Fruit fly (Drosophila melanogaster) whole organism, embryonic: ENCODE measurements around the gene CG12194.

Source experiments
- CG11456 ChIP-seq: fragments of 200-800 bp; sonication (Bioruptor generic); IDR thresholded peaks from 3 replicates; pipeline ENCODE4 v1.3.6; 2022; ENCODE audit warnings: missing biosample characterization, missing genetic modification characterization
- CG11723 ChIP-seq: fragments of 200-800 bp; sonication (Bioruptor generic); optimal IDR thresholded peaks from 2 replicates; lab custom pipeline; 2017; ENCODE audit warnings: missing biosample characterization, mild to moderate bottlenecking, missing genetic modification characterization
- CG12071 ChIP-seq: fragments of 200-800 bp; sonication (Bioruptor generic); optimal IDR thresholded peaks from 3 replicates; lab custom pipeline; 2018; ENCODE audit warnings: missing biosample characterization, mild to moderate bottlenecking, missing genetic modification characterization
- CG12219 ChIP-seq: fragments of 200-800 bp; sonication (Bioruptor generic); optimal IDR thresholded peaks from 3 replicates; lab custom pipeline; 2018; ENCODE audit warnings: missing biosample characterization, mild to moderate bottlenecking, missing genetic modification characterization
- CG14710 ChIP-seq: fragments of 200-800 bp; sonication (Bioruptor generic); optimal IDR thresholded peaks from 3 replicates; lab custom pipeline; 2019; ENCODE audit warnings: missing biosample characterization, mild to moderate bottlenecking, missing genetic modification characterization, moderate library complexity
- CG16815 ChIP-seq: fragments of 200-800 bp; sonication (Bioruptor generic); optimal IDR thresholded peaks from 3 replicates; lab custom pipeline; 2017; ENCODE audit warnings: missing biosample characterization, mild to moderate bottlenecking, missing genetic modification characterization
- CG17328 ChIP-seq: fragments of 200-800 bp; sonication (Bioruptor generic); IDR thresholded peaks from 2 replicates; pipeline ENCODE4 v1.3.6; 2022; ENCODE audit warnings: missing biosample characterization, missing genetic modification characterization
- CG18619 ChIP-seq: fragments of 200-800 bp; sonication (Bioruptor generic); optimal IDR thresholded peaks from 3 replicates; lab custom pipeline; 2017; ENCODE audit warnings: missing biosample characterization, mild to moderate bottlenecking, missing genetic modification characterization
- CG2202 ChIP-seq: fragments of 200-800 bp; sonication (Bioruptor generic); optimal IDR thresholded peaks from 2 replicates; lab custom pipeline; 2018; ENCODE audit warnings: missing biosample characterization, mild to moderate bottlenecking, missing genetic modification characterization
- CG2712 ChIP-seq: fragments of 200-800 bp; optimal IDR thresholded peaks from 3 replicates; lab custom pipeline; 2019; ENCODE audit warnings: missing biosample characterization, mild to moderate bottlenecking, missing genetic modification characterization, moderate library complexity
- CG30431 ChIP-seq: fragments of 200-800 bp; sonication (Bioruptor generic); optimal IDR thresholded peaks from 2 replicates; lab custom pipeline; 2017; ENCODE audit warnings: missing biosample characterization, missing genetic modification characterization
- CG3847 ChIP-seq: fragments of 200-800 bp; sonication (Bioruptor generic); IDR thresholded peaks from 2 replicates; pipeline ENCODE4 v1.3.6; 2022; ENCODE audit warnings: missing biosample characterization, missing genetic modification characterization
- CG3995 ChIP-seq: fragments of 200-800 bp; sonication (Bioruptor generic); optimal IDR thresholded peaks from 3 replicates; lab custom pipeline; 2016; ENCODE audit warnings: missing biosample characterization, missing genetic modification characterization
- CG4424 ChIP-seq: fragments of 200-800 bp; sonication (Bioruptor generic); optimal IDR thresholded peaks from 3 replicates; lab custom pipeline; 2016; ENCODE audit warnings: missing biosample characterization, missing genetic modification characterization
- CG7372 ChIP-seq: fragments of 200-800 bp; sonication (Bioruptor generic); IDR thresholded peaks from 2 replicates; pipeline ENCODE4 v1.3.6; 2022; ENCODE audit warnings: missing biosample characterization, missing genetic modification characterization
- CG7839 ChIP-seq: fragments of 200-800 bp; sonication (Bioruptor generic); optimal IDR thresholded peaks from 3 replicates; lab custom pipeline; 2018; ENCODE audit warnings: missing biosample characterization, mild to moderate bottlenecking, missing genetic modification characterization, moderate library complexity
- CG8924 ChIP-seq: fragments of 200-800 bp; optimal IDR thresholded peaks from 3 replicates; lab custom pipeline; 2019; ENCODE audit warnings: missing biosample characterization, mild to moderate bottlenecking, missing genetic modification characterization, moderate library complexity
- CG9727 ChIP-seq: fragments of 200-800 bp; sonication (Bioruptor generic); optimal IDR thresholded peaks from 3 replicates; lab custom pipeline; 2017; ENCODE audit warnings: missing biosample characterization, mild to moderate bottlenecking, missing genetic modification characterization
- Eip74EF ChIP-seq, 2 experiments: fragments of 200-800 bp in 1 of 2; fragments of >200 bp in 1 of 2; sonication (Bioruptor generic) in 1 of 2; optimal IDR thresholded peaks; 2 replicates each; lab custom pipeline; 2017 to 2019; ENCODE audit warnings: missing biosample characterization in 2 of 2, missing genetic modification characterization in 2 of 2, mild to moderate bottlenecking in 1 of 2, moderate library complexity in 1 of 2
- HHEX ChIP-seq: fragments of 200-800 bp; sonication (Bioruptor generic); optimal IDR thresholded peaks from 3 replicates; lab custom pipeline; 2017; ENCODE audit warnings: missing biosample characterization, mild to moderate bottlenecking, missing genetic modification characterization, missing genetic modification reagents
- Hmx ChIP-seq: fragments of 200-800 bp; sonication (Bioruptor generic); optimal IDR thresholded peaks from 2 replicates; lab custom pipeline; 2016; ENCODE audit warnings: missing biosample characterization, missing genetic modification characterization
- Hsf ChIP-seq: fragments of 200-800 bp; sonication (Bioruptor generic); optimal IDR thresholded peaks from 3 replicates; lab custom pipeline; 2016; ENCODE audit warnings: missing biosample characterization, missing genetic modification characterization
- MBD-R2 ChIP-seq: fragments of 200-800 bp; sonication (Bioruptor generic); IDR thresholded peaks from 2 replicates; pipeline ENCODE4 v1.3.6; 2022; ENCODE audit warnings: missing biosample characterization, missing genetic modification characterization
- Mrtf ChIP-seq: fragments of 200-800 bp; sonication (Bioruptor generic); IDR thresholded peaks from 3 replicates; pipeline ENCODE4 v1.3.6; 2022; ENCODE audit warnings: missing biosample characterization, missing genetic modification characterization
- NC2α ChIP-seq: fragments of 200-800 bp; sonication (Bioruptor generic); optimal IDR thresholded peaks from 2 replicates; lab custom pipeline; 2016; ENCODE audit warnings: missing biosample characterization, missing genetic modification characterization
- NFAT ChIP-seq: fragments of 200-800 bp; sonication (Bioruptor generic); IDR thresholded peaks from 2 replicates; pipeline ENCODE4 v1.3.6; 2022; ENCODE audit warnings: missing biosample characterization, missing genetic modification characterization
- Nf-YA ChIP-seq: fragments of 200-800 bp; sonication (Bioruptor generic); IDR thresholded peaks from 2 replicates; pipeline ENCODE4 v1.3.6; 2022; ENCODE audit warnings: missing biosample characterization, missing genetic modification characterization
- Side ChIP-seq: fragments of 200-800 bp; sonication (Bioruptor generic); optimal IDR thresholded peaks from 2 replicates; lab custom pipeline; 2016; ENCODE audit warnings: missing biosample characterization, missing genetic modification characterization
- Tbp ChIP-seq: fragments of >200 bp; optimal IDR thresholded peaks from 2 replicates; lab custom pipeline; 2018; ENCODE audit warnings: missing biosample characterization, missing genetic modification characterization
- ac ChIP-seq: fragments of 200-800 bp; sonication (Bioruptor generic); optimal IDR thresholded peaks from 3 replicates; lab custom pipeline; 2017; ENCODE audit warnings: missing biosample characterization, mild to moderate bottlenecking, missing genetic modification characterization
- bsh ChIP-seq, 2 experiments: fragments of 200-800 bp; sonication (Bioruptor generic); optimal IDR thresholded peaks; 2 replicates each; lab custom pipeline; 2017 to 2018; ENCODE audit warnings: mild to moderate bottlenecking in 2 of 2, missing biosample characterization in 2 of 2, missing genetic modification characterization in 2 of 2, moderate library complexity in 1 of 2
- cas ChIP-seq: fragments of 200-800 bp; sonication (Bioruptor generic); IDR thresholded peaks from 2 replicates; pipeline ENCODE4 v1.3.6; 2022; ENCODE audit warnings: missing biosample characterization, missing genetic modification characterization
- dmrt11E ChIP-seq: fragments of 200-800 bp; sonication (Bioruptor generic); optimal IDR thresholded peaks from 3 replicates; lab custom pipeline; 2018; ENCODE audit warnings: missing biosample characterization, mild to moderate bottlenecking, missing genetic modification characterization, moderate library complexity
- fu2 ChIP-seq: fragments of 200-800 bp; sonication (Bioruptor generic); optimal IDR thresholded peaks from 2 replicates; lab custom pipeline; 2016; ENCODE audit warnings: missing biosample characterization, missing genetic modification characterization
- knrl ChIP-seq: fragments of 200-800 bp; sonication (Bioruptor generic); IDR thresholded peaks from 3 replicates; pipeline ENCODE4 v1.3.6; 2022; ENCODE audit warnings: missing biosample characterization, missing genetic modification characterization; ENCODE audit not compliant: partially characterized antibody
- lbe ChIP-seq: fragments of 200-800 bp; sonication (Bioruptor generic); optimal IDR thresholded peaks from 2 replicates; lab custom pipeline; 2016; ENCODE audit warnings: missing biosample characterization, mild to moderate bottlenecking, missing genetic modification characterization
- mam ChIP-seq: fragments of 200-800 bp; sonication (Bioruptor generic); optimal IDR thresholded peaks from 3 replicates; lab custom pipeline; 2016; ENCODE audit warnings: missing biosample characterization, missing genetic modification characterization
- otp ChIP-seq: fragments of 200-800 bp; sonication (Bioruptor generic); IDR thresholded peaks from 3 replicates; pipeline ENCODE4, ENCODE4 v1.3.6; 2022; ENCODE audit warnings: missing biosample characterization, missing genetic modification characterization
- pan ChIP-seq, 4 experiments: fragments of >200 bp in 3 of 4; fragments of 200-800 bp in 1 of 4; sonication (Bioruptor generic) in 1 of 4; optimal IDR thresholded peaks in 3 of 4; IDR thresholded peaks in 1 of 4; 2 replicates each; pipeline versions ENCODE4 v1.3.6 to Lab custom; 2017 to 2022; ENCODE audit warnings: missing biosample characterization in 2 of 4, missing genetic modification characterization in 2 of 4, mixed read lengths in 1 of 4
- phol ChIP-seq: fragments of 200-800 bp; sonication (Bioruptor generic); optimal IDR thresholded peaks from 3 replicates; lab custom pipeline; 2018; ENCODE audit warnings: missing biosample characterization, mild to moderate bottlenecking, missing genetic modification characterization, moderate library complexity
- ranshi ChIP-seq: fragments of 200-800 bp; sonication (Bioruptor generic); IDR thresholded peaks from 2 replicates; pipeline ENCODE4 v1.3.6; 2022; ENCODE audit warnings: missing biosample characterization, missing genetic modification characterization
- run ChIP-seq: fragments of 200-800 bp; sonication (Bioruptor generic); optimal IDR thresholded peaks from 3 replicates; lab custom pipeline; 2018; ENCODE audit warnings: missing biosample characterization, mild to moderate bottlenecking, missing genetic modification characterization
- sob ChIP-seq: fragments of 200-800 bp; sonication (Bioruptor generic); IDR thresholded peaks from 2 replicates; pipeline ENCODE4 v1.3.6; 2022; ENCODE audit warnings: missing biosample characterization, missing genetic modification characterization
- tin ChIP-seq: fragments of 200-800 bp; sonication (Bioruptor generic); optimal IDR thresholded peaks from 3 replicates; lab custom pipeline; 2016; ENCODE audit warnings: missing biosample characterization, missing genetic modification characterization
- tio ChIP-seq: fragments of 200-800 bp; sonication (Bioruptor generic); optimal IDR thresholded peaks from 2 replicates; lab custom pipeline; 2017; ENCODE audit warnings: missing biosample characterization, missing genetic modification characterization, inconsistent platforms
- ttk ChIP-seq: fragments of 200-800 bp; sonication (Bioruptor generic); IDR thresholded peaks from 2 replicates; pipeline ENCODE4 v2.1.2; 2022; ENCODE audit warnings: missing biosample characterization, missing genetic modification characterization
- z ChIP-seq: fragments of 200-800 bp; sonication (Bioruptor generic); IDR thresholded peaks from 3 replicates; pipeline ENCODE4 v1.3.6; 2022; ENCODE audit warnings: missing biosample characterization, missing genetic modification characterization
- zen2 ChIP-seq: fragments of 200-800 bp; sonication (Bioruptor generic); IDR thresholded peaks from 3 replicates; pipeline ENCODE4 v1.3.6; 2022; ENCODE audit warnings: missing biosample characterization, missing genetic modification characterization; ENCODE audit not compliant: partially characterized antibody

CG12194 gene

DNA sequence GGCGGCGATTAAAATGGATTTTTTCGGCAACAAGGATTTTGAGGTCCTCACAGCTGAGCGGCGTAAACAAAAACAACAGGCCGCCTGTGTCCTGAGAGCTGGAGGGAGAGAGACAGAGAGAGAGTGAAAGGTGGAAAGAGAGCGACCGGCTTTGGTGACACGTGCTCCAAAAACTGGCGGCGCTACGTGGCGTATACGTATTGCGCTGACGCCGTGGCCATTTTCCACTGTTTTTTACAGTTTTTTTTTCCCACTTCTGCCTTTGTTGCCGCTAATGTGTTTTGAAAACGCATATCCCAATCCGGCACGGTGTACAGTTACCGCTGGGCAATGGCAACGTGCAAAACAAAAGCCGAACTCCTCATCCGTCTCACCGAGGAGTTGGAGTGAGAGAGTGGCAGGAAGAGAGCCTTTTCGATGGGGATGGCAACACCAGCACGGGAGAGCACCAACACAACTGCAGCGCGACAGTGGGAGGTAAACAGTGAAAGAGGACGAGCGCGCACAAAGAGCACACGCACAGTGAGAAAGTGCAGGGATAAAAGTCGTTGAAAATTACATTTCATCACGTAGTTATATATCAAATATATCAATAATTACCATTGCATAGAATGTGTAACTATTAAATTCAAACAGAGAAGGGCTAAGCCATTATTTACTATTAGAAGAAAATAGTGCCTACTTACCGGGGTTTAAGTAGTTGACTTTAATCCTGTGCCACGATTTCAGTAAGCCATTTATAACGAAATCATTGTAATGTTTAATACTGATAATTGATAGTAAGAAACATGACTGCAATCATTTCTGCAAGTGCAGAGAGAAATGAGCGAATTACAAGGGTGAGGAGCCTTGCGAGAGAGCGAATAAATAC is 17.5 kb upstream of the CG12194 start (continued):
- TF ChIP-seq CG4424 (no peak), z (GFP tag; lab: Robert Waterston, UW) (no peak), Mrtf (no peak), ac (GFP tag; lab: Kevin White, UChicago) (no peak), tin (GFP tag; lab: Kevin White, UChicago) (peak; percentile 50), cas (GFP tag; lab: Robert Waterston, UW) (no peak), NC2α (GFP tag; lab: Kevin White, UChicago) (no peak), phol (tag; lab: Kevin White, UChicago) (peak; percentile 56), Hsf (GFP tag; lab: Kevin White, UChicago) (peak; percentile 41), CG3995 (GFP tag; lab: Kevin White, UChicago) (no peak), otp (GFP tag; lab: Robert Waterston, UW) (no peak), CG18619 (GFP tag; lab: Kevin White, UChicago) (peak; percentile 66), mam (peak; percentile 36), CG11723 (GFP tag; lab: Kevin White, UChicago) (no peak), CG8924 (tag; lab: Kevin White, UChicago) (peak; percentile 80), tio (GFP tag; lab: Kevin White, UChicago) (peak; percentile 69), pan (optimal IDR thresholded peaks at IDR 0.05; lab: Kevin White, UChicago) (no peak), pan (GFP tag; optimal IDR thresholded peaks at IDR 0.05 in 1 of 2, IDR thresholded peaks at IDR 0.05 in 1 of 2) (peak in 1 of 2 experiments; percentile 16), zen2 (GFP tag; lab: Robert Waterston, UW) (no peak), CG14710 (tag; lab: Kevin White, UChicago) (peak; percentile 64), sob (GFP tag; lab: Robert Waterston, UW) (no peak), run (tag; lab: Kevin White, UChicago) (peak; percentile 28), CG11456 (0 out of 3 replicates have a peak, but pooled peaks have one; percentile 48), dmrt11E (tag; lab: Kevin White, UChicago) (peak; percentile 59), CG2712 (tag; lab: Kevin White, UChicago) (peak; percentile 74), lbe (GFP tag; lab: Kevin White, UChicago) (no peak), CG3847 (GFP tag; lab: Robert Waterston, UW) (peak; percentile 18), Nf-YA (0 out of 2 replicates have a peak, but pooled peaks have one; percentile 20), Side (no peak), CG16815 (GFP tag; lab: Kevin White, UChicago) (peak; percentile 44), CG2202 (tag; lab: Kevin White, UChicago) (peak; percentile 20), CG7839 (tag; lab: Kevin White, UChicago) (peak; percentile 49), CG9727 (GFP tag; lab: Kevin White, UChicago) (peak; percentile 88), CG17328 (GFP tag; lab: Robert Waterston, UW) (peak; percentile 42), NFAT (peak; percentile 42; the same call in 1 of the 2 replicates), Hmx (GFP tag; lab: Kevin White, UChicago) (no peak), MBD-R2 (GFP tag; lab: Robert Waterston, UW) (no peak), Eip74EF (GFP tag; optimal IDR thresholded peaks at IDR 0.05; lab: Kevin White, UChicago) (no peak), fu2 (peak; percentile 25), HHEX (GFP tag; lab: Kevin White, UChicago) (peak; percentile 21), ranshi (GFP tag; lab: Robert Waterston, UW) (peak; percentile 40; the same call in 1 of the 2 replicates), CG30431 (GFP tag; lab: Kevin White, UChicago) (peak; percentile 26), bsh (GFP tag; optimal IDR thresholded peaks at IDR 0.05; lab: Kevin White, UChicago) (peak; percentile 52 to 68), CG12071 (GFP tag; lab: Kevin White, UChicago) (peak; percentile 16), ttk (peak; percentile 14; the same call in 1 of the 2 replicates), Tbp (GFP tag; lab: Kevin White, UChicago) (no peak), knrl (no peak), CG7372 (GFP tag; lab: Robert Waterston, UW) (peak; percentile 52), CG12219 (GFP tag; lab: Kevin White, UChicago) (peak; percentile 63)
